Worm (Caenorhabditis elegans) whole organism, L1 larva: Measurements from ENCODE around the gene W07G1.7.
A peak's percentile ranks its signal among the peaks of the same experiment; 100 is the strongest.

Experiments used
- C04F5.9 ChIP-seq: sonication (generic microtip); optimal IDR thresholded peaks from 2 replicates; lab custom pipeline; 2016; ENCODE audit warnings: missing genetic modification characterization, missing compliant biosample characterization
- F16B12.6 ChIP-seq: fragments of 150-350 bp; optimal IDR thresholded peaks from 2 replicates; lab custom pipeline; 2014; ENCODE audit warnings: missing biosample characterization, missing genetic modification characterization
- aha-1 ChIP-seq: fragments of 150-350 bp; optimal IDR thresholded peaks from 2 replicates; lab custom pipeline; 2014; ENCODE audit warnings: missing biosample characterization, missing genetic modification characterization
- alr-1 ChIP-seq: fragments of 200-800 bp; sonication (Bioruptor generic); optimal IDR thresholded peaks from 2 replicates; lab custom pipeline; 2018; ENCODE audit warnings: borderline replicate concordance, mild to moderate bottlenecking, missing genetic modification characterization, missing compliant biosample characterization
- aly-2 ChIP-seq: fragments of 150-350 bp; optimal IDR thresholded peaks from 2 replicates; lab custom pipeline; 2014; ENCODE audit warnings: missing biosample characterization, missing genetic modification characterization
- blmp-1 ChIP-seq: fragments of 150-350 bp; optimal IDR thresholded peaks from 2 replicates; lab custom pipeline; 2014; ENCODE audit warnings: missing biosample characterization, missing genetic modification characterization
- ceh-63 ChIP-seq: fragments of 200-800 bp; sonication (Bioruptor generic); optimal IDR thresholded peaks from 2 replicates; lab custom pipeline; 2018; ENCODE audit warnings: mild to moderate bottlenecking, missing genetic modification characterization, missing compliant biosample characterization
- ceh-8 ChIP-seq: fragments of 200-800 bp; sonication (Bioruptor generic); optimal IDR thresholded peaks from 2 replicates; lab custom pipeline; 2018; ENCODE audit warnings: mild to moderate bottlenecking, missing genetic modification characterization, moderate library complexity, missing compliant biosample characterization
- ceh-90 ChIP-seq: sonication (generic microtip); optimal IDR thresholded peaks from 2 replicates; lab custom pipeline; 2016; ENCODE audit warnings: missing genetic modification characterization, missing compliant biosample characterization
- dsc-1 ChIP-seq: sonication (generic microtip); optimal IDR thresholded peaks from 2 replicates; lab custom pipeline; 2016; ENCODE audit warnings: mild to moderate bottlenecking, missing genetic modification characterization, missing compliant biosample characterization
- efl-1 ChIP-seq, 4 experiments: fragments of 150-350 bp; optimal IDR thresholded peaks in 3 of 4; peaks in 1 of 4; 1 replicate in 1 of 4; 2 replicates in 3 of 4; lab custom pipeline; 2014; ENCODE audit warnings: missing biosample characterization in 2 of 4, missing genetic modification characterization in 2 of 4, missing genetic modification reagents in 2 of 4
- egl-13 ChIP-seq: sonication (generic microtip); optimal IDR thresholded peaks from 2 replicates; lab custom pipeline; 2016; ENCODE audit warnings: missing genotype, missing genetic modification reagents, missing genetic modification characterization, missing compliant biosample characterization
- elt-2 ChIP-seq: sonication (generic microtip); optimal IDR thresholded peaks from 2 replicates; lab custom pipeline; 2016; ENCODE audit warnings: missing genetic modification characterization, mild to moderate bottlenecking, inconsistent platforms, missing compliant biosample characterization, missing genetic modification reagents
- fkh-8 ChIP-seq: sonication (generic microtip); optimal IDR thresholded peaks from 2 replicates; lab custom pipeline; 2016; ENCODE audit warnings: mild to moderate bottlenecking, missing genetic modification characterization, missing compliant biosample characterization
- hlh-17 ChIP-seq: fragments of 200-800 bp; sonication (Bioruptor generic); optimal IDR thresholded peaks from 2 replicates; lab custom pipeline; 2018; ENCODE audit warnings: missing genetic modification characterization, mild to moderate bottlenecking, missing compliant biosample characterization, moderate library complexity, borderline replicate concordance
- isw-1 ChIP-seq: fragments of 200-800 bp; sonication (Bioruptor generic); IDR thresholded peaks from 2 replicates; pipeline ENCODE4 v1.3.6; 2022; ENCODE audit warnings: missing genetic modification characterization, missing compliant biosample characterization
- jun-1 ChIP-seq: fragments of 150-350 bp; optimal IDR thresholded peaks from 2 replicates; lab custom pipeline; 2014; ENCODE audit warnings: missing biosample characterization, missing genetic modification reagents, missing genetic modification characterization
- lin-15B ChIP-seq: fragments of 150-350 bp; sonication (generic microtip); optimal IDR thresholded peaks from 3 replicates; lab custom pipeline; 2014; ENCODE audit warnings: missing biosample characterization, missing genetic modification characterization
- lir-3 ChIP-seq: sonication (generic microtip); optimal IDR thresholded peaks from 2 replicates; lab custom pipeline; 2016; ENCODE audit warnings: mild to moderate bottlenecking, missing genetic modification characterization, moderate library complexity, missing compliant biosample characterization; ENCODE audit not compliant: poor library complexity
- lsy-2 ChIP-seq, 2 experiments: fragments of 150-350 bp; optimal IDR thresholded peaks; 2 replicates each; lab custom pipeline; 2014; ENCODE audit warnings: missing biosample characterization in 2 of 2, missing genetic modification characterization in 2 of 2
- nhr-11 ChIP-seq: fragments of 150-350 bp; optimal IDR thresholded peaks from 2 replicates; lab custom pipeline; 2014; ENCODE audit warnings: missing biosample characterization, missing genetic modification characterization
- nhr-20 ChIP-seq: sonication (generic microtip); optimal IDR thresholded peaks from 2 replicates; lab custom pipeline; 2016; ENCODE audit warnings: mild to moderate bottlenecking, missing genetic modification characterization, missing compliant biosample characterization
- nhr-237 ChIP-seq: fragments of 150-350 bp; optimal IDR thresholded peaks from 2 replicates; lab custom pipeline; 2014; ENCODE audit warnings: missing biosample characterization, missing genetic modification characterization
- nhr-28 ChIP-seq: fragments of 150-350 bp; optimal IDR thresholded peaks from 2 replicates; lab custom pipeline; 2014; ENCODE audit warnings: missing biosample characterization, missing genetic modification characterization
- nhr-84 ChIP-seq: sonication (generic microtip); optimal IDR thresholded peaks from 2 replicates; lab custom pipeline; 2017; ENCODE audit warnings: missing biosample characterization, missing genetic modification characterization
- nhr-90 ChIP-seq: sonication (generic microtip); optimal IDR thresholded peaks from 2 replicates; lab custom pipeline; 2016; ENCODE audit warnings: mild to moderate bottlenecking, missing genetic modification characterization, missing compliant biosample characterization; ENCODE audit not compliant: poor library complexity
- pag-3 ChIP-seq: sonication (generic microtip); optimal IDR thresholded peaks from 2 replicates; lab custom pipeline; 2017; ENCODE audit warnings: missing genetic modification characterization, mild to moderate bottlenecking, missing compliant biosample characterization, antibody characterized with exemption, borderline replicate concordance; ENCODE audit not compliant: insufficient read depth
- snpc-4 ChIP-seq: fragments of 150-350 bp; optimal IDR thresholded peaks from 2 replicates; lab custom pipeline; 2014; ENCODE audit warnings: missing biosample characterization, missing genetic modification characterization
- sptf-1 ChIP-seq: fragments of 150-350 bp; optimal IDR thresholded peaks from 2 replicates; lab custom pipeline; 2014; ENCODE audit warnings: missing biosample characterization, missing genetic modification characterization
- swsn-7 ChIP-seq: sonication (generic microtip); optimal IDR thresholded peaks from 2 replicates; lab custom pipeline; 2016; ENCODE audit warnings: missing genetic modification characterization, missing compliant biosample characterization
- tbx-2 ChIP-seq: sonication (generic microtip); optimal IDR thresholded peaks from 2 replicates; lab custom pipeline; 2016; ENCODE audit warnings: missing genetic modification characterization, missing compliant biosample characterization
- tlp-1 ChIP-seq: fragments of 150-350 bp; optimal IDR thresholded peaks from 2 replicates; lab custom pipeline; 2014; ENCODE audit warnings: missing biosample characterization, missing genetic modification characterization
- ztf-4 ChIP-seq: fragments of 150-350 bp; optimal IDR thresholded peaks from 2 replicates; lab custom pipeline; 2014; ENCODE audit warnings: missing biosample characterization, missing genetic modification characterization

W07G1.7 gene

DNA sequence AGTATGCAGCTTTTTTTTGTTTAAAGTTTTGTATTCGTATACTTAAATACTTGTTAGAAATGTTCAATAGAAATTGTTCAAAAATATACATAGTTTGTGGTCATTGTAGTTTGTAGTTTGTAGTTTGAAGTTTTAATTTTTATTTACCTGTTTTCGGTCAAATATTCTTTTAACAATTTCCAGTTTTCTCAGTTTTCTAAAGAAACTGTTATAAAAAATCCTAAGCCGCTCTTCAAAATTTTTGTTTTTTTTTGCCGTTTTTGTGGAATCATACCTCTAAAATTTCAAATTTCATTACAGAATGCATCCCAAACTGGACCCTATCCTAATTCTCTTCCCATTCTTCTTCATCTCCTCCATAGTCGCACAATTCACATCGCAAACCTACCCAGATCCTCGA, 40.1 kb upstream of the W07G1.7 start, which contains the start of gene F01D5.6:
Gene F01D5.6, plus strand, starts transcription at position 301 of the 400 bp plus-strand sequence.
- TF ChIP-seq efl-1 (optimal IDR thresholded peaks at IDR 0.05; lab: Kevin White, UChicago) (no peak), efl-1 (GFP tag; optimal IDR thresholded peaks at IDR 0.05 in 1 of 2; lab: Kevin White, UChicago) (no peak), tlp-1 (tag; lab: Kevin White, UChicago) (no peak), aly-2 (tag; lab: Kevin White, UChicago) (no peak), egl-13 (tag; lab: Kevin White, UChicago) (no peak), lsy-2 (tag; optimal IDR thresholded peaks at IDR 0.05; lab: Kevin White, UChicago) (no peak), nhr-84 (tag; lab: Kevin White, UChicago) (no peak), dsc-1 (tag; lab: Kevin White, UChicago) (no peak), hlh-17 (GFP tag; lab: Kevin White, UChicago) (no peak)

ce11 chrII:14005183-14005582, 39.0 kb upstream of the W07G1.7 start:
- TF ChIP-seq efl-1 (optimal IDR thresholded peaks at IDR 0.05; lab: Kevin White, UChicago) (no peak), efl-1 (GFP tag; optimal IDR thresholded peaks at IDR 0.05 in 1 of 2; lab: Kevin White, UChicago) (peak in 1 of 2 experiments; percentile 75), fkh-8 (no peak)
- TF ChIP-seq, all 84 proteins: peak for 1

ce11 chrII:14004770-14005169, 38.6 kb upstream of the W07G1.7 start:
- TF ChIP-seq C04F5.9 (tag; lab: Kevin White, UChicago) (no peak), blmp-1 (peak; percentile 44)

DNA sequence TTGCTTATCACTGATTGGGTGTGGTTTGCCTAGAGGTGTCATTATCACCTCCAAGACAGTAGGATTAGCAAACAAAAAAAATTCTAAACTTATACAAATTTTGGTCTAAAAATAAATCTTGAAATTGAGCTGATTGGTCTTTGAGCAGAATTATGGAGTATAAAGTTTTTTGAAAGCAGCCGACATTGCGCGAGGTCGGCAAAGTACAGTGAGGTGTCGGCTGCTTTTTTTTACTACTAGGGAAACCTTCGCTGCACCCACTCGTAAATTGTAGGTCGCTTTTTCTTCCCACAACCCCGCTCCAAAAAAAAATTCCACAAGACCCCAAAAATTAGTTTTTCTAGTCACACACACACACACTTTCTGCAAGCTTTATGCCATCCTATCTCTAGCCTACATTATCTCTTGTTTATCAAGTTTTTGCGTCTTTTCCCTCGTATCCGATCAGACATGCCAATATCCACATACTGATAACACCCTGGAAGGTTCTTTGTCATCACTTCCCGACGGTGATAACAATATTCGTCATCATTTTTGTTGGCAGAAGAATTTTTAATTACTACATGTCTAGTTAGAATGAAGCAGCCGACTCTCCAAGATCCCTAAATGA, 37.8 kb upstream of the W07G1.7 start:
- TF ChIP-seq C04F5.9 (tag; lab: Kevin White, UChicago) (no peak), lir-3 (no peak), blmp-1 (peak; percentile 15), ceh-90 (no peak), ceh-8 (GFP tag; lab: Kevin White, UChicago) (no peak), sptf-1 (tag; lab: Kevin White, UChicago) (no peak), nhr-90 (no peak), nhr-28 (tag; lab: Kevin White, UChicago) (no peak), nhr-11 (tag; lab: Kevin White, UChicago) (no peak), isw-1 (GFP tag; lab: Robert Waterston, UW) (no peak), pag-3 (tag; lab: Kevin White, UChicago) (no peak), nhr-20 (tag; lab: Kevin White, UChicago) (no peak), aly-2 (tag; lab: Kevin White, UChicago) (no peak), aha-1 (tag; lab: Kevin White, UChicago) (no peak), dsc-1 (tag; lab: Kevin White, UChicago) (no peak), efl-1 (optimal IDR thresholded peaks at IDR 0.05; lab: Kevin White, UChicago) (no peak), efl-1 (GFP tag; optimal IDR thresholded peaks at IDR 0.05 in 1 of 2; lab: Kevin White, UChicago) (peak in 1 of 2 experiments; percentile 74), alr-1 (no peak), F16B12.6 (tag; lab: Kevin White, UChicago) (no peak), tbx-2 (tag; lab: Kevin White, UChicago) (no peak), swsn-7 (tag; lab: Kevin White, UChicago) (no peak), nhr-237 (no peak), jun-1 (tag; lab: Kevin White, UChicago) (no peak), egl-13 (tag; lab: Kevin White, UChicago) (no peak), lin-15B (tag; lab: Kevin White, UChicago) (no peak), snpc-4 (tag; lab: Kevin White, UChicago) (peak; percentile 76), elt-2 (tag; lab: Kevin White, UChicago) (no peak), ceh-63 (no peak)

DNA sequence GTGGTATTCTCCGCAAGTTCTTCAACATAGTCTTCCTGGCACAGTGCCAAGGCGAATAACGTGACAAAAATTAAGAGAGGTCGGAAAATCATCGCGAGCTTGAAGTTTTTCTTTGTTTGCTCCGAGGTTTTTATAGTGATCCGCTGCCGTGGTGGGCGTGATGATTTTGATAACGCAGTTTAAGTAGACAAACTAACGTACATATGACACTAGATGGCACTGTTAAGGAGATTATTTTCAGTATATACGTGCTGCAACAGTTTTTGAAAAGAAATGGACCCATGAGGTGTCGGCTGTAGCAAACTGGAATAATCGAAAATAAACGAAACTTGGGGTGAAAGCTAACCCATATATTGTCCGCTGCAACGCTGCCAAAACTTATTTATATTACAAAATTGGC, 36.1 kb upstream of the W07G1.7 start, which contains the start of gene F01D5.5:
Gene F01D5.5, minus strand, starts transcription at position 101 of the 400 bp plus-strand sequence.
- TF ChIP-seq ztf-4 (tag; lab: Kevin White, UChicago), result no peak
- peak; percentile 55 for TF ChIP-seq elt-2 (tag; lab: Kevin White, UChicago)
- TF ChIP-seq, all 84 proteins: peak for 1
